Worm (Caenorhabditis elegans): ENCODE measurements around the gene mgl-1.

ce11 chrX:9984889-9985404 is 8.8 kb upstream of the mgl-1 start, which contains the start of gene F19C6.5:
- TF ChIP-seq skn-1 (tag; optimal IDR thresholded peaks at IDR 0.05) = no peak
- no peak for TF ChIP-seq ztf-11 (tag; optimal IDR thresholded peaks at IDR 0.05)
- TF ChIP-seq R02D3.7 (tag; optimal IDR thresholded peaks at IDR 0.05) = no peak
- TF ChIP-seq mdl-1 (tag; optimal IDR thresholded peaks at IDR 0.05) = no peak
- TF ChIP-seq elt-1 (tag; optimal IDR thresholded peaks at IDR 0.05) = no peak
- no peak for TF ChIP-seq unc-62 (GFP tag; optimal IDR thresholded peaks at IDR 0.05)
- no peak for TF ChIP-seq lin-11 (tag; optimal IDR thresholded peaks at IDR 0.05)
- TF ChIP-seq unc-39 (tag; optimal IDR thresholded peaks at IDR 0.05) = no peak
- TF ChIP-seq mab-5 (tag; optimal IDR thresholded peaks at IDR 0.05) = no peak
- TF ChIP-seq aly-2 (tag; optimal IDR thresholded peaks at IDR 0.05) = no peak
- TF ChIP-seq nhr-237 (tag; optimal IDR thresholded peaks at IDR 0.05) = no peak
- no peak for TF ChIP-seq ZK546.5 (tag; optimal IDR thresholded peaks at IDR 0.05)
- no peak for TF ChIP-seq sma-3 (GFP tag; optimal IDR thresholded peaks at IDR 0.05)
